Worm (Caenorhabditis elegans): ENCODE measurements around the gene ttr-51.

The ttr-51 gene

ce11 chrIV:13246961-13247360, 5.2 kb downstream of the ttr-51 start, which contains the start of gene JC8.7:
TSS of gene JC8.7 (plus strand) at chrIV:13247261.
- TF ChIP-seq mec-3 (tag; optimal IDR thresholded peaks at IDR 0.05; ENCODE audit: borderline replicate concordance) (no peak), fkh-10 (GFP tag; optimal IDR thresholded peaks at IDR 0.05) (no peak), elt-4 (tag; optimal IDR thresholded peaks at IDR 0.05) (no peak), ref-2 (tag; optimal IDR thresholded peaks at IDR 0.05) (no peak), unc-55 (GFP tag; optimal IDR thresholded peaks at IDR 0.05) (no peak), ceh-18 (tag; optimal IDR thresholded peaks at IDR 0.05) (no peak), hlh-15 (tag; optimal IDR thresholded peaks at IDR 0.05) (no peak), ttx-3 (tag; optimal IDR thresholded peaks at IDR 0.05) (no peak), nfya-1 (tag; optimal IDR thresholded peaks at IDR 0.05) (no peak), eyg-1 (tag; optimal IDR thresholded peaks at IDR 0.05) (no peak), elt-2 (tag; optimal IDR thresholded peaks at IDR 0.05) (no peak), pqm-1 (tag; optimal IDR thresholded peaks at IDR 0.05) (no peak), lin-11 (tag; optimal IDR thresholded peaks at IDR 0.05) (no peak), fkh-6 (tag; optimal IDR thresholded peaks at IDR 0.05) (no peak)

- TF ChIP-seq pha-2 (tag; optimal IDR thresholded peaks at IDR 0.05) (no peak), ceh-2 (tag; optimal IDR thresholded peaks at IDR 0.05) (no peak), sox-4 (tag; optimal IDR thresholded peaks at IDR 0.05) (no peak), syd-9 (tag; optimal IDR thresholded peaks at IDR 0.05) (no peak)
These were observed 8.1 kb downstream of the ttr-51 start, which contains the start of gene cox-11 for ce11 chrIV:13244024-13244423. TSS of gene cox-11 (plus strand) at chrIV:13244324.

- TF ChIP-seq elt-2 (tag; optimal IDR thresholded peaks at IDR 0.05) (no peak), pros-1 (tag; optimal IDR thresholded peaks at IDR 0.05) (no peak), T23F11.4 (GFP tag; optimal IDR thresholded peaks at IDR 0.05) (no peak), fax-1 (tag; optimal IDR thresholded peaks at IDR 0.05) (no peak), ama-1 (optimal IDR thresholded peaks at IDR 0.05) (no peak), Y22D7AL.16 (tag; optimal IDR thresholded peaks at IDR 0.05) (no peak), zip-5 (tag; optimal IDR thresholded peaks at IDR 0.05) (no peak), lim-6 (tag; optimal IDR thresholded peaks at IDR 0.05) (no peak), ceh-6 (GFP tag; optimal IDR thresholded peaks at IDR 0.05) (no peak), ceh-45 (GFP tag; IDR thresholded peaks at IDR 0.05) (no peak), ttx-3 (tag; optimal IDR thresholded peaks at IDR 0.05) (no peak), unc-86 (tag; optimal IDR thresholded peaks at IDR 0.05) (no peak), ceh-9 (tag; optimal IDR thresholded peaks at IDR 0.05) (no peak), ceh-30 (tag; optimal IDR thresholded peaks at IDR 0.05) (no peak)
These were observed 8.7 kb downstream of the ttr-51 start, which contains the start of gene JC8.4 for ce11 chrIV:13243375-13243774. TSS of gene JC8.4 (plus strand) at chrIV:13243675.

ce11 chrIV:13241340-13241739, 10.8 kb downstream of the ttr-51 start:
- no peak for TF ChIP-seq pat-9 (tag; optimal IDR thresholded peaks at IDR 0.05)
- no peak for TF ChIP-seq K02D7.2 (tag; optimal IDR thresholded peaks at IDR 0.05)
- no peak for TF ChIP-seq ceh-34 (tag; optimal IDR thresholded peaks at IDR 0.05)
- no peak for TF ChIP-seq ceh-18 (tag; optimal IDR thresholded peaks at IDR 0.05)
- no peak for TF ChIP-seq zip-5 (tag; optimal IDR thresholded peaks at IDR 0.05)
- no peak for TF ChIP-seq hlh-15 (tag; optimal IDR thresholded peaks at IDR 0.05)
- no peak for TF ChIP-seq K09A11.1 (tag; optimal IDR thresholded peaks at IDR 0.05; ENCODE audit: insufficient read depth)
- TF ChIP-seq C08G9.2 (tag; optimal IDR thresholded peaks at IDR 0.05) = no peak
- no peak for TF ChIP-seq che-1 (tag; optimal IDR thresholded peaks at IDR 0.05)
- TF ChIP-seq ref-2 (tag; optimal IDR thresholded peaks at IDR 0.05) = no peak
- no peak for TF ChIP-seq elt-2 (tag; optimal IDR thresholded peaks at IDR 0.05)
- no peak for TF ChIP-seq madf-2 (tag; optimal IDR thresholded peaks at IDR 0.05)
- no peak for TF ChIP-seq ttx-3 (tag; optimal IDR thresholded peaks at IDR 0.05)
- no peak for TF ChIP-seq ceh-2 (tag; optimal IDR thresholded peaks at IDR 0.05)
